Worm (Caenorhabditis elegans) whole organism, L4 larva: ENCODE results near the gene xtr-2.

ENCODE experiments used
- F26F4.8 ChIP-seq: fragments of 200-800 bp; sonication (Bioruptor generic); conservative IDR thresholded peaks from 2 replicates; pipeline ENCODE4 v1.3.6; 2022; ENCODE audit warnings: missing genetic modification characterization, missing compliant biosample characterization
- Y75B8A.6 ChIP-seq: fragments of 200-800 bp; sonication (Bioruptor generic); IDR thresholded peaks from 2 replicates; pipeline ENCODE4 v1.3.6; 2022; ENCODE audit warnings: missing genetic modification reagents, missing genetic modification characterization, missing compliant biosample characterization
- aha-1 ChIP-seq: fragments of 150-350 bp; peaks from one replicate; lab custom pipeline; 2014; ENCODE audit warnings: missing biosample characterization, missing genetic modification characterization
- aly-2 ChIP-seq: sonication (generic microtip); optimal IDR thresholded peaks from 2 replicates; lab custom pipeline; 2018; ENCODE audit warnings: missing biosample characterization, missing genetic modification characterization
- ceh-28 ChIP-seq: fragments of 150-350 bp; optimal IDR thresholded peaks from 2 replicates; lab custom pipeline; 2014; ENCODE audit warnings: missing biosample characterization, missing genetic modification reagents, missing genetic modification characterization
- ceh-82 ChIP-seq: sonication (generic microtip); optimal IDR thresholded peaks from 2 replicates; lab custom pipeline; 2017; ENCODE audit warnings: missing biosample characterization, missing genetic modification characterization
- egl-27 ChIP-seq: sonication (generic microtip); optimal IDR thresholded peaks from 3 replicates; lab custom pipeline; 2017; ENCODE audit warnings: missing biosample characterization, missing genetic modification reagents, missing genetic modification characterization
- lin-13 ChIP-seq: fragments of 150-350 bp; optimal IDR thresholded peaks from 2 replicates; lab custom pipeline; 2014; ENCODE audit warnings: missing biosample characterization, missing genetic modification reagents, missing genetic modification characterization
- lsy-2 ChIP-seq, 2 experiments: fragments of 150-350 bp in 1 of 2; sonication (generic microtip) in 1 of 2; optimal IDR thresholded peaks; 2 replicates each; lab custom pipeline; 2014 to 2017; ENCODE audit warnings: missing biosample characterization in 2 of 2, missing genetic modification characterization in 2 of 2
- mxl-2 ChIP-seq: fragments of 200-800 bp; sonication (Bioruptor generic); conservative IDR thresholded peaks from 2 replicates; pipeline ENCODE4 v1.3.6; 2022; ENCODE audit warnings: missing genetic modification reagents, missing genetic modification characterization, missing compliant biosample characterization
- pqm-1 ChIP-seq: sonication (generic microtip); optimal IDR thresholded peaks from 2 replicates; lab custom pipeline; 2017; ENCODE audit warnings: missing biosample characterization, missing genetic modification characterization
- vab-7 ChIP-seq: fragments of 200-800 bp; sonication (Bioruptor generic); IDR thresholded peaks from 2 replicates; pipeline ENCODE4 v1.3.6; 2022; ENCODE audit warnings: missing genetic modification reagents, missing genetic modification characterization, missing compliant biosample characterization
- zag-1 ChIP-seq: fragments of 150-350 bp; optimal IDR thresholded peaks from 2 replicates; lab custom pipeline; 2014; ENCODE audit warnings: missing biosample characterization, missing genetic modification characterization

DNA sequence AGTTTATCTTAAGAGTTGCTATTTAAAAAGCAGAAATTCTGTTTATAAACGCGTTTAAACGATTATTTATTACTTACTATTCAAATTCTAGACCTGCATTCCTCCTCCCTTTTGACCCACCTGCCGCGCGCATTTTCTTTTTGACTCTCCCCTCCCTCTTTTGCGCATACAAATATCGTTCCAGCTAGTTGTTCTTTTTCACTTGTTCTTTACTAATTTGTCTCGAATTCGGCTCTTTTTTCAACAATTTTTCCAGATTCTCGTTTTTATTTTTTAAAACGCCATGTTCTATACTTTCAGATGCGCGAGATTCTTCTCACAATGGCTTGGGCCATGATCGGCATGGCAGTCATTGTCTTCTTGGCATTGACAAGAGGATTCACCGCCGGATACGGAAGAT, 50.0 kb downstream of the xtr-2 start, which contains the start of gene F19H6.4:
- TF ChIP-seq vab-7 = no peak
- TF ChIP-seq pqm-1 = no peak
- TF ChIP-seq ceh-28 (tag; lab: Kevin White, UChicago) = no peak
- TF ChIP-seq zag-1 (tag; lab: Kevin White, UChicago) = no peak
- TF ChIP-seq lsy-2 (tag; optimal IDR thresholded peaks at IDR 0.05; lab: Kevin White, UChicago) = no peak
- no peak for TF ChIP-seq aly-2
- TF ChIP-seq egl-27 (tag; lab: Kevin White, UChicago) = no peak
- TF ChIP-seq F26F4.8 = no peak
- no peak for TF ChIP-seq ceh-82
- TF ChIP-seq Y75B8A.6 (GFP tag; lab: Robert Waterston, UW) = no peak
- no peak for TF ChIP-seq lin-13
- TF ChIP-seq mxl-2 (GFP tag; lab: Robert Waterston, UW) = no peak
- TF ChIP-seq aha-1 = no peak
